Fruit fly (Drosophila melanogaster): ENCODE measurements around the gene CG3708.

DNA sequence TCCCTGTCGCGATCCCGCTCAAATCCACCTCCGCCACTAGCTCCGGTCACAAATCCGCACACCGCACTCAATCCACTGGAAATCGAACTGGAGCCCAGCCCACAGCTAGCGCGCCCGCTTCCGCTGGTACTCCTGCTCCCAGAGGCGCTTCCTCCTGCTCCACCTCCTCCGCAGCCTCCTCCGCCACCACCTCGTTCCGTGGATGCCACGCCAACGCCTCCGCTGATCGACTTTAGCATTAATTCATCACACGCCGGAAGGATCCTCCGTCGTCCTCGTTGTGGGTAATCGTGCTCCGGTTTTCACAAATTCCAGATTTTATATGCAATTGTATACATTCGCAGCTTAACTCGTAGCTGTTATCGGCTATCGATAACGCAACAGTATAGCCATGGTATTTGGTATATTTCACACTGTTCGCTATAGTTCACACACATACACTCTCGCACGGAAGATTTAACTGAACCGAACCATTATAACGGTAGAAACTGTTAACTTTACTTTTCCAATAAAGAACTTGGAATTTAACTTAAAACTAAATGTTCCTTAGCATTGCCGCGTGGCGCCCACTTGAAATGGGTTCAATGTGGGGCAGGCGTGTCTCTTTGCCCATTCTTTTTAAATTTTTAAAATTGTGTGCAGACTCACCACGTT lies 2.6 kb downstream of the CG3708 start, which contains the start of gene Lztr1:
- TF ChIP-seq Sox102F (GFP tag; optimal IDR thresholded peaks at IDR 0.05), result no peak
- no peak for TF ChIP-seq esn (GFP tag; optimal IDR thresholded peaks at IDR 0.05)
- TF ChIP-seq CG34406 (GFP tag; optimal IDR thresholded peaks at IDR 0.05), result no peak
- TF ChIP-seq CG16779 (tag; optimal IDR thresholded peaks at IDR 0.05), result no peak
- no peak for TF ChIP-seq CG31627 (GFP tag; optimal IDR thresholded peaks at IDR 0.05)
- no peak for TF ChIP-seq svp (GFP tag)
- TF ChIP-seq Sox15 (GFP tag; optimal IDR thresholded peaks at IDR 0.05), result no peak
- no peak for TF ChIP-seq Blimp-1 (GFP tag; optimal IDR thresholded peaks at IDR 0.05)
- no peak for TF ChIP-seq CG3032 (tag; optimal IDR thresholded peaks at IDR 0.05)
- TF ChIP-seq fd85E (GFP tag; optimal IDR thresholded peaks at IDR 0.05), result no peak
- TF ChIP-seq vri (GFP tag; optimal IDR thresholded peaks at IDR 0.05), result no peak
- no peak for TF ChIP-seq pdm3 (GFP tag; optimal IDR thresholded peaks at IDR 0.05)
- TF ChIP-seq achi (GFP tag; optimal IDR thresholded peaks at IDR 0.05), result no peak

All from whole organism, prepupa.